Worm (Caenorhabditis elegans): ENCODE results near the gene scl-27.

Gene scl-27

DNA sequence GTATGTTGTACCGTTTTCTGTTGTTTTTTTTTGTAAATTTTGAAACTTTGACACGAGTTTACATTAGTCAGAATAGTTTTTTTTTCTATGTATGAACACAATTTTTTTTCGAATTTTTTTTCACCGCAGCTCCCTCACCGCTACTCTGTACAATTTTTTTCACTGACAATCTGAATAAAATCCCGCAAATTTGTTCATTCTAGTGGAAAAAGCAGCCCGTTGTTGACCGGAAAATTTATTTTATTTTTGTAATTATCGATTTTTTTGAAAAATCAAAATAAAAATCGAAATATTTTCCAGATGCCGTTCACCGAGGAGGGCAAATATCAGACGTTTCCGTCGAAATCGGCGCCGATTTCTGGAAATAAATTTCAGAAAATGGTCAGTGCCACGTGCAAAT lies 40.4 kb upstream of the scl-27 start, which contains the start of gene T22H9.1:
TSS of gene T22H9.1 (plus strand) at position 301 of the 400 bp plus-strand sequence.
- TF ChIP-seq hrde-1 (tag; optimal IDR thresholded peaks at IDR 0.05; ENCODE audit: borderline replicate concordance), result no peak
- TF ChIP-seq ceh-100 (GFP tag; IDR thresholded peaks at IDR 0.05), result no peak
- TF ChIP-seq repo-1 (tag; optimal IDR thresholded peaks at IDR 0.05), result no peak
- no peak for TF ChIP-seq cebp-1 (GFP tag; IDR thresholded peaks at IDR 0.05)
- TF ChIP-seq cebp-1 (tag; optimal IDR thresholded peaks at IDR 0.05), result no peak
- TF ChIP-seq F57C9.4 (tag; optimal IDR thresholded peaks at IDR 0.05), result no peak
- no peak for TF ChIP-seq chd-7 (tag; optimal IDR thresholded peaks at IDR 0.05)
- no peak for TF ChIP-seq K11D2.4 (GFP tag; IDR thresholded peaks at IDR 0.05)
- TF ChIP-seq F37B4.10 (GFP tag; IDR thresholded peaks at IDR 0.05), result no peak
- TF ChIP-seq nhr-80 (tag; optimal IDR thresholded peaks at IDR 0.05), result no peak
- TF ChIP-seq nhr-179 (tag; optimal IDR thresholded peaks at IDR 0.05), result no peak
- TF ChIP-seq Y53F4B.3 (GFP tag; IDR thresholded peaks at IDR 0.05), result no peak
- no peak for TF ChIP-seq ztf-3 (GFP tag; optimal IDR thresholded peaks at IDR 0.05)
- TF ChIP-seq lsl-1 (GFP tag; optimal IDR thresholded peaks at IDR 0.05), result no peak
- TF ChIP-seq ceh-79 (tag; optimal IDR thresholded peaks at IDR 0.05), result no peak
- TF ChIP-seq nhr-120 (GFP tag; IDR thresholded peaks at IDR 0.05), result no peak
- no peak for TF ChIP-seq atf-7 (tag; optimal IDR thresholded peaks at IDR 0.05)
- no peak for TF ChIP-seq cebp-2 (GFP tag; IDR thresholded peaks at IDR 0.05)
- no peak for TF ChIP-seq C06A6.2 (GFP tag; conservative IDR thresholded peaks at IDR 0.05)
- TF ChIP-seq him-1 (tag; optimal IDR thresholded peaks at IDR 0.05), result no peak
- no peak for TF ChIP-seq nfya-2 (GFP tag; IDR thresholded peaks at IDR 0.05)

- TF ChIP-seq Y56A3A.18 (GFP tag; IDR thresholded peaks at IDR 0.05) (no peak), F33H1.4 (GFP tag; IDR thresholded peaks at IDR 0.05) (no peak), attf-3 (GFP tag; conservative IDR thresholded peaks at IDR 0.05) (no peak), ceh-91 (GFP tag; IDR thresholded peaks at IDR 0.05) (no peak), madf-10 (tag; optimal IDR thresholded peaks at IDR 0.05) (no peak), athp-1 (tag; optimal IDR thresholded peaks at IDR 0.05) (no peak), madf-8 (GFP tag; conservative IDR thresholded peaks at IDR 0.05) (no peak), C17E4.6 (GFP tag; IDR thresholded peaks at IDR 0.05) (no peak), ztf-22 (GFP tag; optimal IDR thresholded peaks at IDR 0.05) (no peak), ceh-40 (GFP tag; IDR thresholded peaks at IDR 0.05) (no peak), unc-130 (GFP tag; optimal IDR thresholded peaks at IDR 0.05) (no peak)
Observed at ce11 chrV:360068-360467, 39.8 kb upstream of the scl-27 start.

- TF ChIP-seq zfh-2 (GFP tag; conservative IDR thresholded peaks at IDR 0.05) (peak; percentile 41; the same call in 1 of the 2 replicates), ztf-6 (GFP tag; IDR thresholded peaks at IDR 0.05) (no peak)
Observed at ce11 chrV:361291-361690, 38.5 kb upstream of the scl-27 start.

DNA sequence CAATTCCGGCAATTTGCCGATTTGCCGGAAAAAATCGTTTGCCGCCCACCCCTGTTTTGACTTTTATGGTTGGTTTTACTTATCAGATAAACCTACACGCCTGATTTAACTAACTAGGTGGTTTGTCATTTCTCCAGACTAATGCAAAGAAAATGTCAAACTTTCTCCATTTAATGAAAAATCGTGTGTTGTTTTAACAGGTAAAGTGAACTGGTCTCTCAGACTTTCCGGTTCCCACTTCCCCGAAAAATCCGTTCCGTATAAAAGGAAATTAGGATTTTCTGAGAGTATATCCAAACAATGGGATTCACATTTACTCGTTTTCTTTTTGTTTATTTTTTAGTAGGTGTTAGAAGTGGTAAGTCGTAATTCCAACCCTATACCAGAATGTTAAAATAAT lies 35.2 kb upstream of the scl-27 start, which contains the start of gene mltn-6:
TSS of gene mltn-6 (plus strand) at position 301 of the 400 bp plus-strand sequence.
- TF ChIP-seq hsf-1 (GFP tag; IDR thresholded peaks at IDR 0.05) (no peak), K12H6.12 (tag; optimal IDR thresholded peaks at IDR 0.05) (no peak), ceh-58 (GFP tag; IDR thresholded peaks at IDR 0.05) (no peak)
